Fruit fly (Drosophila melanogaster) whole organism, wandering third instar larva: ENCODE results near the gene Graf.
A peak's percentile ranks its signal among the peaks of the same experiment; 100 is the strongest.
"Not testable (repeated sequence)": the region's sequence is repeated elsewhere in the genome, so short reads cannot be mapped to it uniquely, and the experiment has no call there.

Experiments
- CG32264 ChIP-seq: fragments of 200-800 bp; sonication (Bioruptor generic); optimal IDR thresholded peaks from 2 replicates; lab custom pipeline; 2016; ENCODE audit warnings: missing biosample characterization, missing genetic modification characterization
- CG9705 ChIP-seq: fragments of 200-800 bp; sonication (Bioruptor generic); optimal IDR thresholded peaks from 2 replicates; lab custom pipeline; 2018; ENCODE audit warnings: missing biosample characterization, mild to moderate bottlenecking, missing genetic modification characterization
- CrebA ChIP-seq: fragments of 200-800 bp; sonication (Bioruptor generic); optimal IDR thresholded peaks from 2 replicates; lab custom pipeline; 2016; ENCODE audit warnings: missing biosample characterization, mild to moderate bottlenecking, missing genetic modification characterization, borderline replicate concordance
- Dfd ChIP-seq: fragments of >200 bp; optimal IDR thresholded peaks from 2 replicates; lab custom pipeline; 2017; ENCODE audit warnings: missing biosample characterization, missing genetic modification characterization
- Dif ChIP-seq: fragments of 200-275, 200-300 bp; sonication (Bioruptor generic); optimal IDR thresholded peaks from 2 replicates; lab custom pipeline; 2018; ENCODE audit warnings: missing biosample characterization, missing genetic modification characterization; ENCODE audit not compliant: partially characterized antibody
- HLH106 ChIP-seq: fragments of 200-800 bp; optimal IDR thresholded peaks from 3 replicates; lab custom pipeline; 2019; ENCODE audit warnings: missing biosample characterization, mild to moderate bottlenecking, missing genetic modification characterization, moderate library complexity
- Hnf4 ChIP-seq: fragments of 200-800 bp; sonication (Bioruptor generic); optimal IDR thresholded peaks from 2 replicates; lab custom pipeline; 2016; ENCODE audit warnings: missing biosample characterization, mild to moderate bottlenecking, missing genetic modification characterization
- Hr83 ChIP-seq: fragments of 200-300 bp; sonication (Bioruptor generic); optimal IDR thresholded peaks from 2 replicates; lab custom pipeline; 2016; ENCODE audit warnings: missing biosample characterization, mild to moderate bottlenecking, missing genetic modification characterization, moderate library complexity; ENCODE audit not compliant: poor library complexity, severe bottlenecking
- Jra ChIP-seq: sonication (Bioruptor generic); optimal IDR thresholded peaks from 2 replicates; lab custom pipeline; 2016; ENCODE audit warnings: missing biosample characterization, missing genetic modification characterization
- Mio ChIP-seq: sonication (Bioruptor generic); optimal IDR thresholded peaks from 2 replicates; lab custom pipeline; 2016; ENCODE audit warnings: missing biosample characterization, missing genetic modification characterization
- Myc ChIP-seq: fragments of >200 bp; optimal IDR thresholded peaks from 2 replicates; lab custom pipeline; 2017
- N ChIP-seq: fragments of >200 bp; optimal IDR thresholded peaks from 2 replicates; lab custom pipeline; 2018; ENCODE audit warnings: missing biosample characterization, missing external identifiers, missing genetic modification characterization
- OdsH ChIP-seq: fragments of 200-800 bp; sonication (Bioruptor generic); optimal IDR thresholded peaks from 2 replicates; lab custom pipeline; 2016; ENCODE audit warnings: missing biosample characterization, mild to moderate bottlenecking, missing genetic modification characterization
- Rel ChIP-seq, 2 experiments: fragments of 200-800 bp; sonication (Bioruptor generic) in 1 of 2; optimal IDR thresholded peaks; 2 replicates in 1 of 2; 3 replicates in 1 of 2; lab custom pipeline; 2016 to 2019; ENCODE audit warnings: mild to moderate bottlenecking in 2 of 2, missing biosample characterization in 2 of 2, missing genetic modification characterization in 2 of 2, moderate library complexity in 1 of 2
- Sp1 ChIP-seq: fragments of 200-800 bp; sonication (Bioruptor generic); optimal IDR thresholded peaks from 3 replicates; lab custom pipeline; 2019; ENCODE audit warnings: missing biosample characterization, mild to moderate bottlenecking, missing genetic modification characterization, moderate library complexity
- br ChIP-seq: fragments of 200-800 bp; sonication (Bioruptor generic); optimal IDR thresholded peaks from 2 replicates; lab custom pipeline; 2016; ENCODE audit warnings: missing biosample characterization, missing genetic modification characterization
- brk ChIP-seq: fragments of 200-800 bp; sonication (Bioruptor generic); optimal IDR thresholded peaks from 2 replicates; lab custom pipeline; 2016; ENCODE audit warnings: missing biosample characterization, mild to moderate bottlenecking, missing genetic modification characterization
- dl ChIP-seq, 2 experiments: fragments of 175-275, 200-275 bp in 1 of 2; fragments of 200-275 bp in 1 of 2; sonication (Bioruptor generic); optimal IDR thresholded peaks; lab custom pipeline; 2018; ENCODE audit warnings: mild to moderate bottlenecking in 2 of 2, missing biosample characterization in 2 of 2, missing genetic modification characterization in 2 of 2, moderate library complexity in 2 of 2; ENCODE audit not compliant: partially characterized antibody in 2 of 2, insufficient read depth in 1 of 2
- dmrt93B ChIP-seq: fragments of 200-800 bp; sonication (Bioruptor generic); optimal IDR thresholded peaks from 2 replicates; lab custom pipeline; 2018; ENCODE audit warnings: missing biosample characterization, mild to moderate bottlenecking, missing genetic modification characterization
- ey ChIP-seq: fragments of 200-800 bp; sonication (Bioruptor generic); optimal IDR thresholded peaks from 2 replicates; lab custom pipeline; 2016; ENCODE audit warnings: missing biosample characterization, missing genetic modification characterization
- foxo ChIP-seq, 2 experiments: fragments of 200-800 bp; sonication (Bioruptor generic); optimal IDR thresholded peaks; 2 replicates in 1 of 2; 3 replicates in 1 of 2; lab custom pipeline; 2016 to 2017; ENCODE audit warnings: missing biosample characterization in 2 of 2, missing genetic modification characterization in 2 of 2
- fru ChIP-seq: fragments of 200-800 bp; sonication (Bioruptor generic); optimal IDR thresholded peaks from 3 replicates; lab custom pipeline; 2016; ENCODE audit warnings: missing biosample characterization, mild to moderate bottlenecking, missing genetic modification characterization
- h ChIP-seq: fragments of 200-800 bp; sonication (Bioruptor generic); optimal IDR thresholded peaks from 3 replicates; lab custom pipeline; 2016; ENCODE audit warnings: missing biosample characterization, mild to moderate bottlenecking, missing genetic modification characterization
- jim ChIP-seq: fragments of 175-275, 200-325 bp; sonication (Bioruptor generic); optimal IDR thresholded peaks from 2 replicates; lab custom pipeline; 2016; ENCODE audit warnings: missing biosample characterization, mild to moderate bottlenecking, missing genetic modification characterization
- pan ChIP-seq: fragments of >200 bp; optimal IDR thresholded peaks from 2 replicates; lab custom pipeline; 2017
- psq ChIP-seq: fragments of 200-800 bp; sonication (Bioruptor generic); optimal IDR thresholded peaks from 3 replicates; lab custom pipeline; 2017; ENCODE audit warnings: missing biosample characterization, mild to moderate bottlenecking, missing genetic modification characterization, moderate library complexity
- rgr ChIP-seq: fragments of 200-800 bp; sonication (Bioruptor generic); optimal IDR thresholded peaks from 3 replicates; lab custom pipeline; 2016; ENCODE audit warnings: missing biosample characterization, mild to moderate bottlenecking, missing genetic modification characterization
- sage ChIP-seq: fragments of 200-800 bp; sonication (Bioruptor generic); optimal IDR thresholded peaks from 2 replicates; lab custom pipeline; 2016; ENCODE audit warnings: missing biosample characterization, mild to moderate bottlenecking, missing genetic modification characterization
- usp ChIP-seq: fragments of >200 bp; optimal IDR thresholded peaks from 2 replicates; lab custom pipeline; 2017; ENCODE audit warnings: missing biosample characterization, missing genetic modification characterization
- woc ChIP-seq: sonication (Bioruptor generic); optimal IDR thresholded peaks from 2 replicates; lab custom pipeline; 2016; ENCODE audit warnings: missing biosample characterization, mild to moderate bottlenecking, missing genetic modification characterization

The Graf gene

dm6 chrX:15803764-15804563 is 43.4 kb upstream of the Graf start, which contains the start of the genes PGRP-LE and sd:
TSS of gene PGRP-LE (minus strand) at chrX:15803880.
TSS of gene sd (plus strand) at chrX:15804370.
- TF ChIP-seq dl (GFP tag; optimal IDR thresholded peaks at IDR 0.05; lab: Kevin White, UChicago; ENCODE audit: insufficient read depth in 1 of 2, partially characterized antibody in 2 of 2) (peak in 1 of 2 experiments; percentile 24), Rel (GFP tag; optimal IDR thresholded peaks at IDR 0.05; lab: Kevin White, UChicago) (peak; percentile 33), Rel (tag; optimal IDR thresholded peaks at IDR 0.05; lab: Kevin White, UChicago) (no peak), fru (GFP tag; lab: Kevin White, UChicago) (peak; percentile 40), Dif (GFP tag; lab: Kevin White, UChicago) (peak; percentile 47), CrebA (GFP tag; lab: Kevin White, UChicago) (no peak), OdsH (GFP tag; lab: Kevin White, UChicago) (no peak), pan (no peak), sage (GFP tag; lab: Kevin White, UChicago) (peak; percentile 51), woc (peak; percentile 4), brk (GFP tag; lab: Kevin White, UChicago) (peak; percentile 58)

dm6 chrX:15802880-15803650 is 42.5 kb upstream of the Graf start:
- TF ChIP-seq woc (peak; percentile 59), Sp1 (peak; percentile 48), HLH106 (tag; lab: Kevin White, UChicago) (peak; percentile 37), psq (GFP tag; lab: Kevin White, UChicago) (peak; percentile 10), Rel (GFP tag; optimal IDR thresholded peaks at IDR 0.05; lab: Kevin White, UChicago) (no peak), Rel (tag; optimal IDR thresholded peaks at IDR 0.05; lab: Kevin White, UChicago) (peak; percentile 89), Jra (peak; percentile 11), CG9705 (GFP tag; lab: Kevin White, UChicago) (no peak), Mio (no peak), rgr (GFP tag; lab: Kevin White, UChicago) (peak; percentile 6), foxo (GFP tag; optimal IDR thresholded peaks at IDR 0.05; lab: Kevin White, UChicago) (peak in 1 of 2 experiments; percentile 35), dmrt93B (GFP tag; lab: Kevin White, UChicago) (no peak)

dm6 chrX:15799085-15799557 is 38.6 kb upstream of the Graf start, which contains the start of the genes sordd2 and CG15602:
TSS of gene sordd2 (minus strand) at chrX:15799162.
TSS of gene CG15602 (plus strand) at chrX:15799426.
- TF ChIP-seq jim (GFP tag; lab: Kevin White, UChicago); usp (GFP tag; lab: Kevin White, UChicago); Jra: not testable (repeated sequence)

- TF ChIP-seq N: peak; percentile 66
These were observed 35.5 kb upstream of the Graf start, which contains the start of gene sordd1 for dm6 chrX:15795951-15796443. TSS of gene sordd1 (minus strand) at chrX:15796028.

dm6 chrX:15788235-15789187 is 28.0 kb upstream of the Graf start, which contains the start of gene Rhp:
TSS of gene Rhp (plus strand) at chrX:15788897.
- peak; percentile 5 for TF ChIP-seq fru (GFP tag; lab: Kevin White, UChicago)
- TF ChIP-seq brk (GFP tag; lab: Kevin White, UChicago): no peak
- TF ChIP-seq dl (GFP tag; optimal IDR thresholded peaks at IDR 0.05; lab: Kevin White, UChicago; ENCODE audit: insufficient read depth in 1 of 2, partially characterized antibody in 2 of 2): no peak
- peak; percentile 15 for TF ChIP-seq psq (GFP tag; lab: Kevin White, UChicago)
- TF ChIP-seq Mio: no peak
- TF ChIP-seq foxo (GFP tag; optimal IDR thresholded peaks at IDR 0.05; lab: Kevin White, UChicago): peak in 1 of 2 experiments; percentile 30
- peak; percentile 66 for TF ChIP-seq OdsH (GFP tag; lab: Kevin White, UChicago)
- no peak for TF ChIP-seq Myc
- TF ChIP-seq rgr (GFP tag; lab: Kevin White, UChicago): peak; percentile 45
- TF ChIP-seq h (GFP tag; lab: Kevin White, UChicago): peak; percentile 50
- TF ChIP-seq jim (GFP tag; lab: Kevin White, UChicago): no peak
- no peak for TF ChIP-seq ey (GFP tag; lab: Kevin White, UChicago)
- peak; percentile 70 for TF ChIP-seq Sp1
- peak; percentile 34 for TF ChIP-seq sage (GFP tag; lab: Kevin White, UChicago)
- TF ChIP-seq HLH106 (tag; lab: Kevin White, UChicago): peak; percentile 9
- no peak for TF ChIP-seq Dfd (GFP tag; lab: Kevin White, UChicago)
- TF ChIP-seq CG9705 (GFP tag; lab: Kevin White, UChicago): peak; percentile 41
- TF ChIP-seq Hnf4 (GFP tag; lab: Kevin White, UChicago): peak; percentile 40
- no peak for TF ChIP-seq br (GFP tag; lab: Kevin White, UChicago)
- peak; percentile 52 for TF ChIP-seq Hr83 (GFP tag; lab: Kevin White, UChicago)
- peak; percentile 12 for TF ChIP-seq CG32264 (GFP tag; lab: Kevin White, UChicago)
